Fruit fly (Drosophila melanogaster): ENCODE results near the gene CG10555.

Gene CG10555

dm6 chrX:8413513-8414113 lies 14.9 kb downstream of the CG10555 start:
- TF ChIP-seq lola (GFP tag; optimal IDR thresholded peaks at IDR 0.05) (no peak), kni (GFP tag; optimal IDR thresholded peaks at IDR 0.05) (no peak), Scr (GFP tag; IDR thresholded peaks at IDR 0.05; ENCODE audit: partially characterized antibody) (no peak), Max (GFP tag; optimal IDR thresholded peaks at IDR 0.05) (no peak), klu (GFP tag; IDR thresholded peaks at IDR 0.05) (no peak), bab2 (GFP tag; optimal IDR thresholded peaks at IDR 0.05) (no peak), fd3F (GFP tag; optimal IDR thresholded peaks at IDR 0.05) (no peak), sd (tag; optimal IDR thresholded peaks at IDR 0.05) (peak; percentile 69), exex (tag; optimal IDR thresholded peaks at IDR 0.05) (peak; percentile 87), CG14710 (tag; optimal IDR thresholded peaks at IDR 0.05) (no peak), tll (GFP tag; optimal IDR thresholded peaks at IDR 0.05) (no peak), Asciz (GFP tag; optimal IDR thresholded peaks at IDR 0.05) (no peak), CG34376 (GFP tag; optimal IDR thresholded peaks at IDR 0.05) (peak; percentile 44), CG10274 (GFP tag; optimal IDR thresholded peaks at IDR 0.05) (no peak), Rfx (GFP tag; IDR thresholded peaks at IDR 0.05) (0 out of 2 replicates have a peak, but pooled peaks have one; percentile 10), sug (tag; optimal IDR thresholded peaks at IDR 0.05) (peak; percentile 42), vnd (GFP tag; IDR thresholded peaks at IDR 0.05; ENCODE audit: partially characterized antibody) (no peak), CG10565 (GFP tag; optimal IDR thresholded peaks at IDR 0.05) (no peak), Sox102F (GFP tag; optimal IDR thresholded peaks at IDR 0.05) (no peak), CG1233 (GFP tag; optimal IDR thresholded peaks at IDR 0.05) (no peak), sim (GFP tag; IDR thresholded peaks at IDR 0.05) (no peak), fd64A (GFP tag; optimal IDR thresholded peaks at IDR 0.05) (no peak), CG10462 (GFP tag; optimal IDR thresholded peaks at IDR 0.05) (no peak), Trl (optimal IDR thresholded peaks at IDR 0.05) (peak; percentile 44 to 78), Trl (GFP tag; optimal IDR thresholded peaks at IDR 0.05) (no peak), CG4820 (GFP tag; optimal IDR thresholded peaks at IDR 0.05) (no peak), Mrtf (GFP tag; IDR thresholded peaks at IDR 0.05) (no peak), usp (GFP tag; optimal IDR thresholded peaks at IDR 0.05) (no peak), cg (GFP tag; optimal IDR thresholded peaks at IDR 0.05) (peak; percentile 15), grn (GFP tag; optimal IDR thresholded peaks at IDR 0.05) (peak; percentile 9), GATAe (GFP tag; conservative IDR thresholded peaks at IDR 0.05) (0 out of 2 replicates have a peak, but pooled peaks have one; percentile 19), crol (GFP tag; IDR thresholded peaks at IDR 0.05) (0 out of 2 replicates have a peak, but pooled peaks have one; percentile 10), CG6765 (GFP tag; optimal IDR thresholded peaks at IDR 0.05) (no peak), grau (tag; optimal IDR thresholded peaks at IDR 0.05) (peak; percentile 21), Antp (GFP tag; optimal IDR thresholded peaks at IDR 0.05) (no peak), wor (GFP tag; IDR thresholded peaks at IDR 0.05) (no peak), mirr (GFP tag; optimal IDR thresholded peaks at IDR 0.05) (peak; percentile 73), Nf-YC (tag; optimal IDR thresholded peaks at IDR 0.05) (peak; percentile 42), sna (GFP tag; IDR thresholded peaks at IDR 0.05; ENCODE audit: partially characterized antibody) (no peak), CG2120 (GFP tag; optimal IDR thresholded peaks at IDR 0.05) (peak; percentile 2), NC2β (GFP tag; optimal IDR thresholded peaks at IDR 0.05) (no peak), Elba2 (GFP tag; optimal IDR thresholded peaks at IDR 0.05) (no peak), CG13296 (GFP tag; optimal IDR thresholded peaks at IDR 0.05) (no peak), Abd-B (GFP tag; optimal IDR thresholded peaks at IDR 0.05) (no peak)
